Fruit fly (Drosophila melanogaster) whole organism, embryonic: ENCODE results near the gene Gyc88E.

ENCODE experiments used
- Adf1 ChIP-seq: fragments of 200-800 bp; sonication (Bioruptor generic); IDR thresholded peaks from 2 replicates; pipeline ENCODE4 v1.3.6; 2022; ENCODE audit warnings: missing biosample characterization, missing genetic modification characterization
- CG11696 ChIP-seq: fragments of 200-800 bp; sonication (Bioruptor generic); IDR thresholded peaks from 2 replicates; pipeline ENCODE4 v1.3.6; 2022; ENCODE audit warnings: missing biosample characterization, missing genetic modification characterization
- CG12659 ChIP-seq: fragments of 200-800 bp; sonication (Bioruptor generic); optimal IDR thresholded peaks from 3 replicates; lab custom pipeline; 2017; ENCODE audit warnings: mild to moderate bottlenecking, missing biosample characterization, missing genetic modification reagents, missing genetic modification characterization
- CG13123 ChIP-seq: fragments of 200-800 bp; sonication (Bioruptor generic); optimal IDR thresholded peaks from 2 replicates; lab custom pipeline; 2016; ENCODE audit warnings: missing biosample characterization, missing genetic modification characterization
- CG14965 ChIP-seq: fragments of 200-800 bp; sonication (Bioruptor generic); optimal IDR thresholded peaks from 2 replicates; lab custom pipeline; 2016; ENCODE audit warnings: missing biosample characterization, missing genetic modification characterization, borderline replicate concordance
- CG15479 ChIP-seq: fragments of 200-800 bp; sonication (Bioruptor generic); optimal IDR thresholded peaks from 3 replicates; lab custom pipeline; 2019; ENCODE audit warnings: missing biosample characterization, mild to moderate bottlenecking, missing genetic modification characterization, moderate library complexity
- CG15601 ChIP-seq: fragments of 200-800 bp; sonication (Bioruptor generic); optimal IDR thresholded peaks from 3 replicates; lab custom pipeline; 2019; ENCODE audit warnings: missing biosample characterization, mild to moderate bottlenecking, missing genetic modification characterization, moderate library complexity
- CG17186 ChIP-seq: fragments of 200-800 bp; sonication (Bioruptor generic); optimal IDR thresholded peaks from 3 replicates; lab custom pipeline; 2017; ENCODE audit warnings: missing biosample characterization, missing genetic modification reagents, missing genetic modification characterization
- CG2875 ChIP-seq: fragments of 200-800 bp; sonication (Bioruptor generic); optimal IDR thresholded peaks from 2 replicates; lab custom pipeline; 2017; ENCODE audit warnings: missing biosample characterization, mild to moderate bottlenecking, missing genetic modification characterization, missing genetic modification reagents
- CG31388 ChIP-seq: fragments of 200-800 bp; sonication (Bioruptor generic); optimal IDR thresholded peaks from 2 replicates; lab custom pipeline; 2016; ENCODE audit warnings: missing biosample characterization, missing genetic modification characterization
- CG34376 ChIP-seq: fragments of 200-800 bp; sonication (Bioruptor generic); optimal IDR thresholded peaks from 2 replicates; lab custom pipeline; 2018; ENCODE audit warnings: missing biosample characterization, mild to moderate bottlenecking, missing genetic modification characterization
- CG4424 ChIP-seq: fragments of 200-800 bp; sonication (Bioruptor generic); optimal IDR thresholded peaks from 3 replicates; lab custom pipeline; 2016; ENCODE audit warnings: missing biosample characterization, missing genetic modification characterization
- CG6854 ChIP-seq: fragments of 200-800 bp; sonication (Bioruptor generic); optimal IDR thresholded peaks from 3 replicates; lab custom pipeline; 2017; ENCODE audit warnings: missing biosample characterization, mild to moderate bottlenecking, missing genetic modification characterization
- CG7745 ChIP-seq: fragments of 200-800 bp; sonication (Bioruptor generic); optimal IDR thresholded peaks from 2 replicates; lab custom pipeline; 2018; ENCODE audit warnings: missing biosample characterization, mild to moderate bottlenecking, missing genetic modification characterization, moderate library complexity
- CG7987 ChIP-seq: fragments of 200-800 bp; sonication (Bioruptor generic); optimal IDR thresholded peaks from 2 replicates; lab custom pipeline; 2018; ENCODE audit warnings: missing biosample characterization, mild to moderate bottlenecking, missing genetic modification characterization, moderate library complexity
- CG8924 ChIP-seq: fragments of 200-800 bp; optimal IDR thresholded peaks from 3 replicates; lab custom pipeline; 2019; ENCODE audit warnings: missing biosample characterization, mild to moderate bottlenecking, missing genetic modification characterization, moderate library complexity
- CkIIα-i1 ChIP-seq: fragments of 200-800 bp; sonication (Bioruptor generic); IDR thresholded peaks from 2 replicates; pipeline ENCODE4 v1.3.6; 2022; ENCODE audit warnings: missing biosample characterization, missing genetic modification characterization
- Dip3 ChIP-seq: fragments of 200-800 bp; sonication (Bioruptor generic); optimal IDR thresholded peaks from 3 replicates; lab custom pipeline; 2016; ENCODE audit warnings: missing biosample characterization, missing genetic modification characterization
- Doc3 ChIP-seq: fragments of 200-800 bp; sonication (Bioruptor generic); IDR thresholded peaks from 3 replicates; pipeline ENCODE4 v1.3.6; 2022; ENCODE audit warnings: missing biosample characterization, missing genetic modification characterization; ENCODE audit not compliant: partially characterized antibody
- E2f2 ChIP-seq: fragments of 200-800 bp; sonication (Bioruptor generic); IDR thresholded peaks from 2 replicates; pipeline ENCODE4 v1.3.6; 2022; ENCODE audit warnings: missing biosample characterization, missing genetic modification characterization
- ERR ChIP-seq: fragments of 200-800 bp; sonication (Bioruptor generic); optimal IDR thresholded peaks from 2 replicates; lab custom pipeline; 2016; ENCODE audit warnings: missing biosample characterization, missing genetic modification characterization
- Gsc ChIP-seq: fragments of 200-800 bp; sonication (Bioruptor generic); IDR thresholded peaks from 2 replicates; pipeline ENCODE4 v1.3.6; 2022; ENCODE audit warnings: missing biosample characterization, missing genetic modification characterization
- Hey ChIP-seq: fragments of 200-800 bp; sonication (Bioruptor generic); optimal IDR thresholded peaks from 3 replicates; lab custom pipeline; 2018; ENCODE audit warnings: missing biosample characterization, mild to moderate bottlenecking, missing genetic modification characterization
- HmgZ ChIP-seq: fragments of 200-800 bp; sonication (Bioruptor generic); optimal IDR thresholded peaks from 2 replicates; lab custom pipeline; 2018; ENCODE audit warnings: missing biosample characterization, mild to moderate bottlenecking, missing genetic modification characterization
- Lhr ChIP-seq: fragments of 200-800 bp; sonication (Bioruptor generic); optimal IDR thresholded peaks from 3 replicates; lab custom pipeline; 2017; ENCODE audit warnings: mild to moderate bottlenecking, missing biosample characterization, missing genetic modification reagents, missing genetic modification characterization
- Max ChIP-seq: fragments of 200-800 bp; sonication (Bioruptor generic); optimal IDR thresholded peaks from 2 replicates; lab custom pipeline; 2016; ENCODE audit warnings: missing biosample characterization, mild to moderate bottlenecking, missing genetic modification characterization
- Neu2 ChIP-seq: fragments of 200-800 bp; sonication (Bioruptor generic); optimal IDR thresholded peaks from 3 replicates; lab custom pipeline; 2016; ENCODE audit warnings: missing biosample characterization, missing genetic modification characterization, borderline replicate concordance
- Side ChIP-seq: fragments of 200-800 bp; sonication (Bioruptor generic); optimal IDR thresholded peaks from 2 replicates; lab custom pipeline; 2016; ENCODE audit warnings: missing biosample characterization, missing genetic modification characterization
- Xrp1 ChIP-seq: fragments of 200-800 bp; sonication (Bioruptor generic); IDR thresholded peaks from 2 replicates; pipeline ENCODE4 v1.3.6; 2022; ENCODE audit warnings: missing biosample characterization, missing genetic modification characterization
- bigmax ChIP-seq: fragments of 200-800 bp; sonication (Bioruptor generic); optimal IDR thresholded peaks from 2 replicates; lab custom pipeline; 2018; ENCODE audit warnings: missing biosample characterization, mild to moderate bottlenecking, missing genetic modification characterization
- crc ChIP-seq: fragments of 200-800 bp; sonication (Bioruptor generic); optimal IDR thresholded peaks from 2 replicates; lab custom pipeline; 2016; ENCODE audit warnings: missing biosample characterization, missing genetic modification characterization
- dmrt11E ChIP-seq: fragments of 200-800 bp; sonication (Bioruptor generic); optimal IDR thresholded peaks from 3 replicates; lab custom pipeline; 2018; ENCODE audit warnings: missing biosample characterization, mild to moderate bottlenecking, missing genetic modification characterization, moderate library complexity
- esg ChIP-seq: fragments of 200-800 bp; sonication (Bioruptor generic); conservative IDR thresholded peaks from 2 replicates; pipeline ENCODE4 v1.3.6; 2022; ENCODE audit warnings: missing biosample characterization, missing genetic modification characterization
- h ChIP-seq: fragments of >200 bp; optimal IDR thresholded peaks from 2 replicates; lab custom pipeline; 2017
- hkb ChIP-seq, 2 experiments: fragments of 200-800 bp in 1 of 2; fragments of >200 bp in 1 of 2; sonication (Bioruptor generic) in 1 of 2; IDR thresholded peaks in 1 of 2; optimal IDR thresholded peaks in 1 of 2; 2 replicates each; pipeline versions ENCODE4 v1.3.6 to Lab custom; 2017 to 2022; ENCODE audit warnings: missing biosample characterization in 1 of 2, missing genetic modification characterization in 1 of 2
- hth ChIP-seq: fragments of >200 bp; optimal IDR thresholded peaks from 2 replicates; lab custom pipeline; 2017; ENCODE audit warnings: inconsistent platforms
- jigr1 ChIP-seq: fragments of 200-800 bp; sonication (Bioruptor generic); IDR thresholded peaks from 3 replicates; pipeline ENCODE4 v1.3.6; 2022; ENCODE audit warnings: missing biosample characterization, missing genetic modification characterization
- knrl ChIP-seq: fragments of 200-800 bp; sonication (Bioruptor generic); IDR thresholded peaks from 3 replicates; pipeline ENCODE4 v1.3.6; 2022; ENCODE audit warnings: missing biosample characterization, missing genetic modification characterization; ENCODE audit not compliant: partially characterized antibody
- org-1 ChIP-seq: fragments of 200-800 bp; sonication (Bioruptor generic); optimal IDR thresholded peaks from 2 replicates; lab custom pipeline; 2017; ENCODE audit warnings: missing biosample characterization, missing genetic modification characterization
- pan ChIP-seq, 4 experiments: fragments of >200 bp in 3 of 4; fragments of 200-800 bp in 1 of 4; sonication (Bioruptor generic) in 1 of 4; optimal IDR thresholded peaks in 3 of 4; IDR thresholded peaks in 1 of 4; 2 replicates each; pipeline versions ENCODE4 v1.3.6 to Lab custom; 2017 to 2022; ENCODE audit warnings: missing biosample characterization in 2 of 4, missing genetic modification characterization in 2 of 4, mixed read lengths in 1 of 4
- pros ChIP-seq: fragments of 200-800 bp; sonication (Bioruptor generic); optimal IDR thresholded peaks from 3 replicates; lab custom pipeline; 2019; ENCODE audit warnings: missing biosample characterization, mild to moderate bottlenecking, missing genetic modification characterization, moderate library complexity
- psq ChIP-seq: fragments of 200-800 bp; sonication (Bioruptor generic); optimal IDR thresholded peaks from 2 replicates; lab custom pipeline; 2017; ENCODE audit warnings: missing biosample characterization, missing genetic modification characterization
- row ChIP-seq: fragments of 200-800 bp; sonication (Bioruptor generic); IDR thresholded peaks from 3 replicates; pipeline ENCODE4 v1.3.6; 2022; ENCODE audit warnings: missing biosample characterization, missing genetic modification characterization
- slou ChIP-seq: fragments of 200-800 bp; sonication (Bioruptor generic); optimal IDR thresholded peaks from 3 replicates; lab custom pipeline; 2016; ENCODE audit warnings: missing biosample characterization, missing genetic modification characterization
- stwl ChIP-seq: fragments of 200-800 bp; sonication (Bioruptor generic); optimal IDR thresholded peaks from 3 replicates; lab custom pipeline; 2018; ENCODE audit warnings: missing biosample characterization, mild to moderate bottlenecking, missing genetic modification characterization, moderate library complexity
- sug ChIP-seq: fragments of 200-800 bp; optimal IDR thresholded peaks from 2 replicates; lab custom pipeline; 2019; ENCODE audit warnings: missing biosample characterization, mild to moderate bottlenecking, missing genetic modification characterization, moderate library complexity
- zfh1 ChIP-seq: fragments of 200-800 bp; sonication (Bioruptor generic); IDR thresholded peaks from 3 replicates; pipeline ENCODE4 v1.3.6; 2022; ENCODE audit warnings: missing biosample characterization, missing genetic modification characterization
- zfh2 ChIP-seq: fragments of 200-800 bp; sonication (Bioruptor generic); optimal IDR thresholded peaks from 2 replicates; lab custom pipeline; 2016; ENCODE audit warnings: missing biosample characterization, missing genetic modification characterization

Gyc88E gene

dm6 chr3R:15208712-15209499 is 58.7 kb downstream of the Gyc88E start, which contains the start of the genes Spn88Eb and Mau2 (continued):
- TF ChIP-seq psq (GFP tag; lab: Kevin White, UChicago), result no peak
- peak; percentile 68 for TF ChIP-seq stwl
- no peak for TF ChIP-seq CG2875
- peak; percentile 30; the same call in 1 of the 2 replicates for TF ChIP-seq Gsc
- no peak for TF ChIP-seq CG6854
- TF ChIP-seq Dip3 (GFP tag; lab: Kevin White, UChicago), result peak; percentile 62
- TF ChIP-seq Doc3, result peak; percentile 55; the same call in 2 of the 3 replicates
- peak; percentile 46 for TF ChIP-seq CG8924 (tag; lab: Kevin White, UChicago)
- TF ChIP-seq CG7745 (tag; lab: Kevin White, UChicago), result no peak
- peak; percentile 70 for TF ChIP-seq CG34376
- no peak for TF ChIP-seq bigmax (GFP tag; lab: Kevin White, UChicago)
- peak; percentile 97 for TF ChIP-seq row (GFP tag; lab: Robert Waterston, UW)
- no peak for TF ChIP-seq Neu2 (GFP tag; lab: Kevin White, UChicago)
- TF ChIP-seq zfh2, result peak; percentile 77
- peak; percentile 80 for TF ChIP-seq sug (tag; lab: Kevin White, UChicago)
- no peak for TF ChIP-seq CG15479
- no peak for TF ChIP-seq crc
- peak; percentile 96 for TF ChIP-seq CG15601
- no peak for TF ChIP-seq hkb (optimal IDR thresholded peaks at IDR 0.05; lab: Kevin White, UChicago)
- peak; percentile 19; the same call in 1 of the 2 replicates for TF ChIP-seq hkb (GFP tag; IDR thresholded peaks at IDR 0.05; lab: Robert Waterston, UW)
- TF ChIP-seq CG17186 (GFP tag; lab: Kevin White, UChicago), result peak; percentile 52
- TF ChIP-seq HmgZ (tag; lab: Kevin White, UChicago), result peak; percentile 58
- TF ChIP-seq pros (GFP tag; lab: Kevin White, UChicago), result no peak
- TF ChIP-seq Lhr (GFP tag; lab: Kevin White, UChicago), result peak; percentile 34
- TF ChIP-seq hth (lab: Kevin White, UChicago), result no peak
- TF ChIP-seq CG31388 (GFP tag; lab: Kevin White, UChicago), result no peak
- no peak for TF ChIP-seq dmrt11E (tag; lab: Kevin White, UChicago)
- peak; percentile 75 for TF ChIP-seq CG12659 (GFP tag; lab: Kevin White, UChicago)
- no peak for TF ChIP-seq CG14965 (GFP tag; lab: Kevin White, UChicago)
- no peak for TF ChIP-seq CkIIα-i1 (GFP tag; lab: Robert Waterston, UW)
- no peak for TF ChIP-seq CG11696
- TF ChIP-seq esg (GFP tag; lab: Robert Waterston, UW), result 0 out of 2 replicates have a peak, but pooled peaks have one; percentile 16
- TF ChIP-seq CG4424 (GFP tag; lab: Kevin White, UChicago), result peak; percentile 70
- peak; percentile 10 for TF ChIP-seq CG7987 (GFP tag; lab: Kevin White, UChicago)
- no peak for TF ChIP-seq org-1
- peak; percentile 76 for TF ChIP-seq zfh1 (GFP tag; lab: Robert Waterston, UW)
- TF ChIP-seq slou (GFP tag; lab: Kevin White, UChicago), result no peak
- TF ChIP-seq pan (optimal IDR thresholded peaks at IDR 0.05; lab: Kevin White, UChicago), result no peak
- TF ChIP-seq pan (GFP tag; optimal IDR thresholded peaks at IDR 0.05 in 1 of 2, IDR thresholded peaks at IDR 0.05 in 1 of 2), result peak in 1 of 2 experiments; percentile 72
- peak; percentile 82 for TF ChIP-seq knrl (GFP tag; lab: Robert Waterston, UW)
- TF ChIP-seq E2f2, result peak; percentile 47; the same call in 1 of the 2 replicates
- TF ChIP-seq CG13123 (GFP tag; lab: Kevin White, UChicago), result peak; percentile 37
- TF ChIP-seq h, result no peak
- peak; percentile 42 for TF ChIP-seq Max (GFP tag; lab: Kevin White, UChicago)
- TF ChIP-seq ERR (GFP tag; lab: Kevin White, UChicago), result no peak
- TF ChIP-seq Xrp1 (GFP tag; lab: Robert Waterston, UW), result peak; percentile 78
- no peak for TF ChIP-seq jigr1 (GFP tag; lab: Robert Waterston, UW)
- TF ChIP-seq Hey (tag; lab: Kevin White, UChicago), result no peak
- TF ChIP-seq Adf1 (GFP tag; lab: Robert Waterston, UW), result peak; percentile 49; the same call in 1 of the 2 replicates
- peak; percentile 20 for TF ChIP-seq Side (GFP tag; lab: Kevin White, UChicago)
